Fruit fly (Drosophila melanogaster): Measurements from ENCODE around the gene Syx7.

The Syx7 gene

dm6 chr3L:21496865-21497634 is 51.4 kb downstream of the Syx7 start, which contains the start of gene Hr78 (continued):
- TF ChIP-seq Dip2 (GFP tag; IDR thresholded peaks at IDR 0.05) (no peak), inv (GFP tag; IDR thresholded peaks at IDR 0.05; ENCODE audit: partially characterized antibody) (no peak), CG12155 (GFP tag; optimal IDR thresholded peaks at IDR 0.05) (peak; percentile 58), Lpt (GFP tag; optimal IDR thresholded peaks at IDR 0.05) (no peak), corto (GFP tag; optimal IDR thresholded peaks at IDR 0.05) (peak; percentile 64), CG7839 (tag; optimal IDR thresholded peaks at IDR 0.05) (peak; percentile 89), CG14965 (GFP tag; optimal IDR thresholded peaks at IDR 0.05; ENCODE audit: borderline replicate concordance) (no peak), Dp (GFP tag; optimal IDR thresholded peaks at IDR 0.05) (no peak), chif (GFP tag; optimal IDR thresholded peaks at IDR 0.05) (no peak), vvl (GFP tag; IDR thresholded peaks at IDR 0.05) (peak; percentile 88), CG4328 (GFP tag; optimal IDR thresholded peaks at IDR 0.05) (peak; percentile 77), Hmr (GFP tag; optimal IDR thresholded peaks at IDR 0.05) (peak; percentile 90), CG7987 (GFP tag; optimal IDR thresholded peaks at IDR 0.05) (peak; percentile 52), Oli (tag; optimal IDR thresholded peaks at IDR 0.05) (peak; percentile 87), lmd (GFP tag; IDR thresholded peaks at IDR 0.05) (peak; percentile 74), Meics (GFP tag; optimal IDR thresholded peaks at IDR 0.05) (peak; percentile 90), pan (optimal IDR thresholded peaks at IDR 0.05) (no peak), pan (GFP tag; optimal IDR thresholded peaks at IDR 0.05 in 1 of 2, IDR thresholded peaks at IDR 0.05 in 1 of 2) (peak in 1 of 2 experiments; percentile 62), grn (GFP tag; optimal IDR thresholded peaks at IDR 0.05) (no peak), ro (GFP tag; IDR thresholded peaks at IDR 0.05) (no peak), pnt (GFP tag; optimal IDR thresholded peaks at IDR 0.05) (no peak), Ravus (GFP tag; IDR thresholded peaks at IDR 0.05) (no peak; the same call in 1 of the 2 replicates), Mad (GFP tag; optimal IDR thresholded peaks at IDR 0.05) (no peak), Six4 (GFP tag; optimal IDR thresholded peaks at IDR 0.05) (peak; percentile 74), CG2116 (GFP tag; optimal IDR thresholded peaks at IDR 0.05) (peak; percentile 48), tll (GFP tag; optimal IDR thresholded peaks at IDR 0.05) (no peak), CG32767 (GFP tag; IDR thresholded peaks at IDR 0.05) (peak; percentile 69), CG12219 (GFP tag; optimal IDR thresholded peaks at IDR 0.05) (peak; percentile 54), CG18599 (GFP tag; optimal IDR thresholded peaks at IDR 0.05) (peak; percentile 89), CG30403 (GFP tag; optimal IDR thresholded peaks at IDR 0.05) (peak; percentile 55), dpn (GFP tag; optimal IDR thresholded peaks at IDR 0.05) (peak in 1 of 2 experiments; percentile 71), gce (GFP tag; IDR thresholded peaks at IDR 0.05) (0 out of 3 replicates have a peak, but pooled peaks have one; percentile 48), usp (GFP tag; optimal IDR thresholded peaks at IDR 0.05) (no peak), tap (tag; optimal IDR thresholded peaks at IDR 0.05) (peak; percentile 69), gsb (GFP tag; IDR thresholded peaks at IDR 0.05) (0 out of 2 replicates have a peak, but pooled peaks have one; percentile 45), Neu2 (GFP tag; optimal IDR thresholded peaks at IDR 0.05; ENCODE audit: borderline replicate concordance) (no peak), CG16863 (GFP tag; optimal IDR thresholded peaks at IDR 0.05) (no peak), repo (GFP tag; optimal IDR thresholded peaks at IDR 0.05) (no peak), gt (GFP tag; IDR thresholded peaks at IDR 0.05) (0 out of 2 replicates have a peak, but pooled peaks have one; percentile 28), chm (GFP tag; IDR thresholded peaks at IDR 0.05) (0 out of 2 replicates have a peak, but pooled peaks have one; percentile 29), fd3F (GFP tag; optimal IDR thresholded peaks at IDR 0.05) (peak; percentile 70), CG6683 (GFP tag; optimal IDR thresholded peaks at IDR 0.05) (peak; percentile 71), Ada2b (GFP tag; IDR thresholded peaks at IDR 0.05) (peak; percentile 63), Gug (GFP tag; IDR thresholded peaks at IDR 0.05) (peak; percentile 49; the same call in 2 of the 4 replicates), CG12236 (GFP tag; optimal IDR thresholded peaks at IDR 0.05) (no peak), CG4820 (GFP tag; optimal IDR thresholded peaks at IDR 0.05) (peak; percentile 41), CG11085 (GFP tag; IDR thresholded peaks at IDR 0.05) (peak; percentile 65; the same call in 1 of the 2 replicates), Pdp1 (GFP tag; optimal IDR thresholded peaks at IDR 0.05) (peak in 1 of 2 experiments; percentile 20), btn (GFP tag; optimal IDR thresholded peaks at IDR 0.05) (no peak)
